Fruit fly (Drosophila melanogaster): Measurements from ENCODE around the gene CG5421.

- TF ChIP-seq CG17806 (tag; optimal IDR thresholded peaks at IDR 0.05), result no peak
- TF ChIP-seq Ets98B (GFP tag; IDR thresholded peaks at IDR 0.05), result no peak
- TF ChIP-seq EcR (GFP tag; optimal IDR thresholded peaks at IDR 0.05), result no peak
- no peak for TF ChIP-seq rn (GFP tag; IDR thresholded peaks at IDR 0.05)
Observed at dm6 chr2L:12493771-12494317, 45.9 kb upstream of the CG5421 start.

All from whole organism, pupa.